Worm (Caenorhabditis elegans) whole organism, L3 larva: ENCODE data around the gene frm-8.

ENCODE experiments used
- R02D3.7 ChIP-seq: fragments of 150-350 bp; optimal IDR thresholded peaks from 2 replicates; lab custom pipeline; 2014; ENCODE audit warnings: missing biosample characterization, missing genetic modification characterization
- ZK546.5 ChIP-seq: sonication (generic microtip); optimal IDR thresholded peaks from 2 replicates; lab custom pipeline; 2017; ENCODE audit warnings: missing biosample characterization, missing genetic modification characterization
- aly-2 ChIP-seq: fragments of 150-350 bp; optimal IDR thresholded peaks from 2 replicates; lab custom pipeline; 2014; ENCODE audit warnings: missing biosample characterization, missing genetic modification characterization
- ama-1 ChIP-seq: fragments of 150-350 bp; optimal IDR thresholded peaks from 2 replicates; lab custom pipeline; 2018
- ceh-82 ChIP-seq: fragments of 150-350 bp; optimal IDR thresholded peaks from 2 replicates; lab custom pipeline; 2014; ENCODE audit warnings: missing biosample characterization, missing genetic modification characterization
- ceh-9 ChIP-seq: sonication (generic microtip); optimal IDR thresholded peaks from 2 replicates; lab custom pipeline; 2018; ENCODE audit warnings: missing biosample characterization, missing genetic modification characterization
- daf-12 ChIP-seq: fragments of 150-350 bp; optimal IDR thresholded peaks from 2 replicates; lab custom pipeline; 2014; ENCODE audit warnings: missing biosample characterization, missing genetic modification reagents, missing genetic modification characterization
- egl-27 ChIP-seq: sonication (generic microtip); optimal IDR thresholded peaks from 4 replicates; lab custom pipeline; 2017; ENCODE audit warnings: missing biosample characterization, missing genetic modification reagents, missing genetic modification characterization
- egl-5 ChIP-seq: fragments of 150-350 bp; optimal IDR thresholded peaks from 2 replicates; lab custom pipeline; 2017; ENCODE audit warnings: missing biosample characterization, missing genetic modification reagents, missing genetic modification characterization, inconsistent platforms
- elt-1 ChIP-seq: fragments of 150-350 bp; optimal IDR thresholded peaks from 2 replicates; lab custom pipeline; 2014; ENCODE audit warnings: missing biosample characterization, missing genetic modification characterization
- elt-2 ChIP-seq: sonication (generic microtip); optimal IDR thresholded peaks from 2 replicates; lab custom pipeline; 2016; ENCODE audit warnings: missing genetic modification reagents, mild to moderate bottlenecking, missing genetic modification characterization, missing compliant biosample characterization
- fkh-10 ChIP-seq: sonication (generic microtip); optimal IDR thresholded peaks from 2 replicates; lab custom pipeline; 2017; ENCODE audit warnings: missing biosample characterization, missing genetic modification reagents, missing genetic modification characterization
- fkh-2 ChIP-seq: fragments of 150-350 bp; optimal IDR thresholded peaks from 2 replicates; lab custom pipeline; 2014; ENCODE audit warnings: missing biosample characterization, missing genetic modification reagents, missing genetic modification characterization
- fos-1 ChIP-seq: fragments of 150-350 bp; optimal IDR thresholded peaks from 2 replicates; lab custom pipeline; 2014; ENCODE audit warnings: missing biosample characterization, missing genetic modification characterization
- hmg-11 ChIP-seq: sonication (generic microtip); optimal IDR thresholded peaks from 2 replicates; lab custom pipeline; 2016; ENCODE audit warnings: missing genetic modification characterization, missing compliant biosample characterization
- jun-1 ChIP-seq: fragments of 150-350 bp; optimal IDR thresholded peaks from 2 replicates; lab custom pipeline; 2014; ENCODE audit warnings: missing biosample characterization, missing genetic modification reagents, missing genetic modification characterization
- lin-15B ChIP-seq: fragments of 150-350 bp; optimal IDR thresholded peaks from 2 replicates; lab custom pipeline; 2014; ENCODE audit warnings: missing biosample characterization, missing genetic modification characterization
- lsy-12 ChIP-seq: sonication (generic microtip); optimal IDR thresholded peaks from 2 replicates; lab custom pipeline; 2016; ENCODE audit warnings: mild to moderate bottlenecking, missing genetic modification characterization, missing compliant biosample characterization
- mdl-1 ChIP-seq: fragments of 150-350 bp; optimal IDR thresholded peaks from 2 replicates; lab custom pipeline; 2014; ENCODE audit warnings: missing biosample characterization, missing genetic modification characterization
- nfya-1 ChIP-seq: sonication (generic microtip); optimal IDR thresholded peaks from 2 replicates; lab custom pipeline; 2017; ENCODE audit warnings: missing genetic modification characterization, mild to moderate bottlenecking, missing compliant biosample characterization, antibody characterized with exemption, moderate library complexity; ENCODE audit not compliant: insufficient read depth
- nhr-11 ChIP-seq: fragments of 150-350 bp; optimal IDR thresholded peaks from 2 replicates; lab custom pipeline; 2014; ENCODE audit warnings: missing biosample characterization, missing genetic modification characterization
- nhr-12 ChIP-seq: fragments of 150-350 bp; optimal IDR thresholded peaks from 2 replicates; lab custom pipeline; 2014; ENCODE audit warnings: missing biosample characterization, missing genetic modification characterization
- nhr-23 ChIP-seq: fragments of 150-350 bp; optimal IDR thresholded peaks from 2 replicates; lab custom pipeline; 2014; ENCODE audit warnings: missing biosample characterization, missing genetic modification reagents, missing genetic modification characterization
- nhr-237 ChIP-seq: fragments of 150-350 bp; optimal IDR thresholded peaks from 2 replicates; lab custom pipeline; 2014; ENCODE audit warnings: missing biosample characterization, missing genetic modification characterization
- nhr-25 ChIP-seq: sonication (generic microtip); optimal IDR thresholded peaks from 2 replicates; lab custom pipeline; 2017; ENCODE audit warnings: missing biosample characterization, missing genetic modification characterization
- nhr-28 ChIP-seq: fragments of 150-350 bp; optimal IDR thresholded peaks from 2 replicates; lab custom pipeline; 2014; ENCODE audit warnings: missing biosample characterization, missing genetic modification characterization
- nhr-43 ChIP-seq: sonication (generic microtip); optimal IDR thresholded peaks from 2 replicates; lab custom pipeline; 2016; ENCODE audit warnings: mild to moderate bottlenecking, missing genetic modification characterization, missing compliant biosample characterization; ENCODE audit not compliant: poor library complexity, severe bottlenecking
- nhr-67 ChIP-seq: fragments of 150-350 bp; optimal IDR thresholded peaks from 2 replicates; lab custom pipeline; 2014; ENCODE audit warnings: missing biosample characterization, missing genetic modification characterization
- nhr-76 ChIP-seq: fragments of 150-350 bp; sonication (generic microtip); optimal IDR thresholded peaks from 5 replicates; lab custom pipeline; 2014; ENCODE audit warnings: missing biosample characterization, missing genetic modification characterization
- nhr-77 ChIP-seq: fragments of 150-350 bp; optimal IDR thresholded peaks from 2 replicates; lab custom pipeline; 2014; ENCODE audit warnings: missing biosample characterization, missing genetic modification characterization
- pqm-1 ChIP-seq: fragments of 150-350 bp; optimal IDR thresholded peaks from 2 replicates; lab custom pipeline; 2017; ENCODE audit warnings: missing biosample characterization, missing genetic modification characterization, inconsistent platforms
- skn-1 ChIP-seq: fragments of 150-350 bp; optimal IDR thresholded peaks from 2 replicates; lab custom pipeline; 2014; ENCODE audit warnings: missing biosample characterization, missing genetic modification characterization
- snpc-4 ChIP-seq: fragments of 150-350 bp; optimal IDR thresholded peaks from 2 replicates; lab custom pipeline; 2014; ENCODE audit warnings: missing biosample characterization, missing genetic modification characterization
- tbx-2 ChIP-seq: sonication (generic microtip); optimal IDR thresholded peaks from 2 replicates; lab custom pipeline; 2016; ENCODE audit warnings: mild to moderate bottlenecking, missing genetic modification characterization, missing compliant biosample characterization
- unc-62 ChIP-seq: fragments of 150-350 bp; sonication (generic microtip); optimal IDR thresholded peaks from 4 replicates; lab custom pipeline; 2014; ENCODE audit warnings: missing biosample characterization, missing genetic modification reagents, missing genetic modification characterization
- zag-1 ChIP-seq: fragments of 150-350 bp; optimal IDR thresholded peaks from 2 replicates; lab custom pipeline; 2014; ENCODE audit warnings: missing biosample characterization, missing genetic modification characterization
- ztf-11 ChIP-seq: fragments of 150-350 bp; optimal IDR thresholded peaks from 2 replicates; lab custom pipeline; 2014; ENCODE audit warnings: missing biosample characterization, missing genetic modification characterization
- ztf-4 ChIP-seq: fragments of 150-350 bp; optimal IDR thresholded peaks from 2 replicates; lab custom pipeline; 2014; ENCODE audit warnings: missing biosample characterization, missing genetic modification characterization

The frm-8 gene

ce11 chrIII:3185980-3186379, 33.0 kb downstream of the frm-8 start, which contains the start of gene mks-1:
mks-1 (plus strand) TSS chrIII:3186280.
- TF ChIP-seq fkh-2 (tag; lab: Kevin White, UChicago): no peak
- no peak for TF ChIP-seq nhr-12 (tag; lab: Kevin White, UChicago)
- no peak for TF ChIP-seq nhr-67 (tag; lab: Kevin White, UChicago)
- TF ChIP-seq, all 47 proteins: peak for 0

DNA sequence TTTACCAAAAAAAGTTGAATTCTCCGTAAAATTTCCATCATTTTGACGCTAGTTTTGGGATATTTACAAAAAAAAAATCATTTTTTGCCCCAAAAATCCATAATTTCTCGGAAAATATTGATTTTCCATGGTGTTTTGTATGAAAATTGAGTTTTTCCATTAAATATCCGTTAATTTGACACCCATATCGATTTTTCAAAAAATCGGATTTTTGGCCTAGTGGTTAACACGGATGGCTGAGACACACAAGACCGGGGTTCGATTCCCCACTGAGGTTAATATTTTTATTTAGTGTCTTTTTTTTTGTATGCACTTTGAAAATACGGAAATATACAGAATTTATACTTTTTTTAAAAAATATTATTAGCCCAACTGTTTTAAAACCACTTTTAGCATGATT, 33.7 kb downstream of the frm-8 start:
- TF ChIP-seq elt-2 (tag; lab: Kevin White, UChicago): no peak
- no peak for TF ChIP-seq ceh-9 (tag; lab: Kevin White, UChicago)
- TF ChIP-seq pqm-1: no peak

- TF ChIP-seq egl-27 (tag; lab: Kevin White, UChicago) (no peak), tbx-2 (tag; lab: Kevin White, UChicago) (no peak), ztf-4 (tag; lab: Kevin White, UChicago) (no peak), fkh-2 (tag; lab: Kevin White, UChicago) (no peak), nhr-67 (tag; lab: Kevin White, UChicago) (no peak), fos-1 (no peak), R02D3.7 (tag; lab: Kevin White, UChicago) (no peak), nhr-76 (tag; lab: Kevin White, UChicago) (no peak), ama-1 (lab: Kevin White, UChicago) (no peak), daf-12 (no peak), zag-1 (tag; lab: Kevin White, UChicago) (no peak), nhr-77 (tag; lab: Kevin White, UChicago) (no peak)
These were observed 35.6 kb downstream of the frm-8 start, which contains the start of gene lmtr-5 for ce11 chrIII:3183377-3183776. lmtr-5 (plus strand) TSS chrIII:3183677.

DNA sequence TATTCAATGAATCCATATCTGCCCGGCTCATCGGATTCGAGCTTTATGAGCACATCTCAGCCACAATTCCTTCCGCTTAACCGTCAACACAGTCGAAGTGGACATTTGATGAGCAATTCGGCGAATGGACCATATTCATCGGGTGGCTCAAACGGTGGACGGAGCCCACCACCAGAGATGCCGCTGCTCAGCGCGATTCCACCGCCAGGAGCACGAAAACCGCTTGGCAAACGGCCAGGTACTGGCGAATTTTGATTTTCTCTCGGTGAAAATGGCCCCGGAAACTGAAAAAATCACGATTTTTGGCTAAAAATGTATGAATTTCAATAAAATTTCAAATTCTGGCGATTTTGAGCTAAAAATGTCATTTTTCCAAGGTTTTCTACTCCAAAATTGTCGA, 39.1 kb downstream of the frm-8 start:
- no peak for TF ChIP-seq fkh-2 (tag; lab: Kevin White, UChicago)
- no peak for TF ChIP-seq unc-62 (GFP tag; lab: Kevin White, UChicago)
- TF ChIP-seq nhr-12 (tag; lab: Kevin White, UChicago): no peak
- TF ChIP-seq egl-27 (tag; lab: Kevin White, UChicago): no peak
- TF ChIP-seq fkh-10 (GFP tag; lab: Kevin White, UChicago): no peak
- TF ChIP-seq daf-12: no peak
- no peak for TF ChIP-seq lin-15B
- TF ChIP-seq snpc-4 (tag; lab: Kevin White, UChicago): no peak
- no peak for TF ChIP-seq nhr-28 (tag; lab: Kevin White, UChicago)
- no peak for TF ChIP-seq lsy-12 (tag; lab: Kevin White, UChicago)
- no peak for TF ChIP-seq mdl-1 (tag; lab: Kevin White, UChicago)
- TF ChIP-seq aly-2 (tag; lab: Kevin White, UChicago): no peak
- no peak for TF ChIP-seq nhr-25 (tag; lab: Kevin White, UChicago)
- TF ChIP-seq nhr-11: no peak
- no peak for TF ChIP-seq nhr-237 (tag; lab: Kevin White, UChicago)
- no peak for TF ChIP-seq nhr-77 (tag; lab: Kevin White, UChicago)
- TF ChIP-seq nhr-76 (tag; lab: Kevin White, UChicago): no peak
- TF ChIP-seq ztf-4 (tag; lab: Kevin White, UChicago): no peak
- no peak for TF ChIP-seq tbx-2 (tag; lab: Kevin White, UChicago)

DNA sequence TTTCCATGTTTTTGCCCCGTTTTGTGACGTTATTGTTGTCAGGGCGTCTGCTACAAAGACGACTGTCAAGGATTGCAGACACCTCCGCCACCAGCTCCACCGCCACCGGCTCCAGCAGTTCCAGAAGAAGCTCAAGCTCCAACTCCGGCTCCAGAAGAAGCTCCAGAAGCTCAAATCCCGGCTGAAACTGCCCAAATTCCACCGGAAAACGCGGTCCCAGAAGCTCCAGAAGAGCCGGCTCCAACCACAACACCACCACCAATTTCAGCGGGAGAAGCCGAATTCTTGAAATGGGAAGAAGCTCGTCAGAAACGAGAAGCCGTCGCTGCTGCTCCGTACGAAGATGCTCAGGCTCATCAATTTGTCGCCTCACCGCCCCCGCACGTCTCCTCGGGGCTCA, 42.2 kb downstream of the frm-8 start:
- TF ChIP-seq lsy-12 (tag; lab: Kevin White, UChicago) (no peak), ama-1 (lab: Kevin White, UChicago) (no peak), ztf-11 (tag; lab: Kevin White, UChicago) (no peak), ztf-4 (tag; lab: Kevin White, UChicago) (no peak), nhr-237 (tag; lab: Kevin White, UChicago) (no peak), nfya-1 (no peak), zag-1 (tag; lab: Kevin White, UChicago) (no peak), aly-2 (tag; lab: Kevin White, UChicago) (no peak), nhr-76 (tag; lab: Kevin White, UChicago) (no peak), hmg-11 (tag; lab: Kevin White, UChicago) (no peak), nhr-23 (no peak)

DNA sequence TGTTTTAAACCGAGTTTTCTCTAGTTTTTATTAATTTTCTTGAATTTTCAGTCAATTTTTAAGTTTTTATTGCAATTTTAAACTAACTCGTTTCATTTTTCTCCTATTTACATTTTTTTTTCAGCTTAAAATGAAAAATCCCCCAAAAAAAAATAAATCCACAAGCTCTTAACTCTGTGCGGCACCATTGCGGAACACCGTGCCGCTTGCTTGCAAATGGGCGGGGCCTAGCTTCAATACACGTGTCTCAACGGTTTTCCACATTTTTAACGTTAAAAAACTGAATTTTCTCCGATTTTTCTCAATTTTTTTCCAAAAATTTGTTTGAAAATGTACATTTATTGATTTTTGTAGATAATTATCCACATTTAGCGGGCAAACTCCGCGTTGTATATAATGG, 44.0 kb downstream of the frm-8 start, which contains the start of gene R148.3:
Gene R148.3 (plus strand): TSS at position 347 of the 400 bp plus-strand sequence.
- TF ChIP-seq ceh-82: no peak
- no peak for TF ChIP-seq egl-5 (tag; lab: Kevin White, UChicago)
- TF ChIP-seq fos-1: no peak
- TF ChIP-seq R02D3.7 (tag; lab: Kevin White, UChicago): peak; percentile 29
- TF ChIP-seq aly-2 (tag; lab: Kevin White, UChicago): no peak
- TF ChIP-seq nhr-67 (tag; lab: Kevin White, UChicago): no peak
- no peak for TF ChIP-seq nhr-77 (tag; lab: Kevin White, UChicago)
- TF ChIP-seq elt-1 (tag; lab: Kevin White, UChicago): no peak
- no peak for TF ChIP-seq zag-1 (tag; lab: Kevin White, UChicago)
- TF ChIP-seq jun-1 (tag; lab: Kevin White, UChicago): no peak
- TF ChIP-seq nhr-43 (tag; lab: Kevin White, UChicago): peak; percentile 32
- TF ChIP-seq nhr-12 (tag; lab: Kevin White, UChicago): no peak
- no peak for TF ChIP-seq tbx-2 (tag; lab: Kevin White, UChicago)
- TF ChIP-seq nhr-237 (tag; lab: Kevin White, UChicago): no peak
- no peak for TF ChIP-seq nhr-25 (tag; lab: Kevin White, UChicago)
- no peak for TF ChIP-seq snpc-4 (tag; lab: Kevin White, UChicago)
- peak; percentile 10 for TF ChIP-seq lin-15B
- no peak for TF ChIP-seq fkh-2 (tag; lab: Kevin White, UChicago)
- TF ChIP-seq nhr-23: no peak
- no peak for TF ChIP-seq egl-27 (tag; lab: Kevin White, UChicago)
- TF ChIP-seq hmg-11 (tag; lab: Kevin White, UChicago): peak; percentile 81
- TF ChIP-seq skn-1 (tag; lab: Kevin White, UChicago): no peak
- TF ChIP-seq nhr-76 (tag; lab: Kevin White, UChicago): no peak
- peak; percentile 54 for TF ChIP-seq mdl-1 (tag; lab: Kevin White, UChicago)
- no peak for TF ChIP-seq ceh-9 (tag; lab: Kevin White, UChicago)
- TF ChIP-seq unc-62 (GFP tag; lab: Kevin White, UChicago): no peak
- TF ChIP-seq daf-12: no peak
- no peak for TF ChIP-seq ZK546.5
